Fruit fly (Drosophila melanogaster): ENCODE results near the gene CG3168.
A peak's percentile ranks its signal among the peaks of the same experiment; 100 is the strongest.

The CG3168 gene

dm6 chrX:6719968-6720367, 19.8 kb downstream of the CG3168 start (continued):
- TF ChIP-seq HLHmδ (GFP tag; optimal IDR thresholded peaks at IDR 0.05) (no peak), Aef1 (GFP tag; IDR thresholded peaks at IDR 0.05) (no peak), CG1603 (tag; optimal IDR thresholded peaks at IDR 0.05) (no peak), CG11247 (GFP tag; IDR thresholded peaks at IDR 0.05) (peak; percentile 46), vnd (GFP tag; IDR thresholded peaks at IDR 0.05; ENCODE audit: partially characterized antibody) (no peak), jigr1 (GFP tag; IDR thresholded peaks at IDR 0.05) (no peak), Hand (GFP tag; optimal IDR thresholded peaks at IDR 0.05) (no peak), CG7271 (tag; optimal IDR thresholded peaks at IDR 0.05) (no peak), Opbp (GFP tag; IDR thresholded peaks at IDR 0.05; ENCODE audit: partially characterized antibody) (no peak), CG6791 (GFP tag; IDR thresholded peaks at IDR 0.05; ENCODE audit: partially characterized antibody) (no peak), hb (GFP tag; IDR thresholded peaks at IDR 0.05; ENCODE audit: partially characterized antibody) (no peak), pum (GFP tag; optimal IDR thresholded peaks at IDR 0.05) (no peak), eyg (GFP tag; optimal IDR thresholded peaks at IDR 0.05) (no peak), CG9817 (tag; optimal IDR thresholded peaks at IDR 0.05) (no peak), slbo (GFP tag; IDR thresholded peaks at IDR 0.05) (no peak), mam (GFP tag; optimal IDR thresholded peaks at IDR 0.05) (no peak), Nf-YC (tag; optimal IDR thresholded peaks at IDR 0.05) (no peak), CG6272 (GFP tag; IDR thresholded peaks at IDR 0.05) (no peak), MBD-R2 (GFP tag; IDR thresholded peaks at IDR 0.05) (peak; percentile 13; the same call in 1 of the 2 replicates), zen (tag; optimal IDR thresholded peaks at IDR 0.05) (no peak), CG4328 (GFP tag; optimal IDR thresholded peaks at IDR 0.05) (peak; percentile 34), CG6813 (GFP tag; optimal IDR thresholded peaks at IDR 0.05) (peak; percentile 47), CG2202 (tag; optimal IDR thresholded peaks at IDR 0.05) (no peak), NFAT (GFP tag; IDR thresholded peaks at IDR 0.05) (0 out of 2 replicates have a peak, but pooled peaks have one; percentile 21), onecut (GFP tag; IDR thresholded peaks at IDR 0.05) (no peak), lbe (GFP tag; optimal IDR thresholded peaks at IDR 0.05) (no peak), eve (GFP tag; optimal IDR thresholded peaks at IDR 0.05) (no peak), bcd (GFP tag; optimal IDR thresholded peaks at IDR 0.05) (no peak), dm (GFP tag; optimal IDR thresholded peaks at IDR 0.05) (no peak), Ets97D (GFP tag; optimal IDR thresholded peaks at IDR 0.05) (no peak), CG32772 (GFP tag; IDR thresholded peaks at IDR 0.05) (no peak), CG14710 (tag; optimal IDR thresholded peaks at IDR 0.05) (no peak), mirr (GFP tag; optimal IDR thresholded peaks at IDR 0.05) (no peak), CG4404 (GFP tag; IDR thresholded peaks at IDR 0.05) (no peak), slp2 (GFP tag; optimal IDR thresholded peaks at IDR 0.05) (no peak), CG31441 (GFP tag; IDR thresholded peaks at IDR 0.05) (no peak), Dp (GFP tag; optimal IDR thresholded peaks at IDR 0.05) (no peak), Scr (GFP tag; IDR thresholded peaks at IDR 0.05; ENCODE audit: partially characterized antibody) (no peak), CG2889 (GFP tag; IDR thresholded peaks at IDR 0.05) (no peak), CG12155 (GFP tag; optimal IDR thresholded peaks at IDR 0.05) (no peak), CG5953 (GFP tag; IDR thresholded peaks at IDR 0.05) (no peak), Mad (GFP tag; optimal IDR thresholded peaks at IDR 0.05) (no peak), CG12769 (tag; optimal IDR thresholded peaks at IDR 0.05) (peak; percentile 7), aop (GFP tag; IDR thresholded peaks at IDR 0.05) (no peak), CG18262 (tag; optimal IDR thresholded peaks at IDR 0.05) (no peak), pnt (GFP tag; optimal IDR thresholded peaks at IDR 0.05) (no peak), hbn (GFP tag; IDR thresholded peaks at IDR 0.05; ENCODE audit: partially characterized antibody) (no peak), CG3838 (GFP tag; optimal IDR thresholded peaks at IDR 0.05) (no peak), prd (optimal IDR thresholded peaks at IDR 0.05) (no peak), prd (GFP tag; IDR thresholded peaks at IDR 0.05) (no peak; the same call in 2 of the 3 replicates), shn (GFP tag; optimal IDR thresholded peaks at IDR 0.05) (no peak), chif (GFP tag; optimal IDR thresholded peaks at IDR 0.05) (no peak)

All from whole organism, embryonic.